Fruit fly (Drosophila melanogaster): ENCODE measurements around the gene QIL1.

DNA sequence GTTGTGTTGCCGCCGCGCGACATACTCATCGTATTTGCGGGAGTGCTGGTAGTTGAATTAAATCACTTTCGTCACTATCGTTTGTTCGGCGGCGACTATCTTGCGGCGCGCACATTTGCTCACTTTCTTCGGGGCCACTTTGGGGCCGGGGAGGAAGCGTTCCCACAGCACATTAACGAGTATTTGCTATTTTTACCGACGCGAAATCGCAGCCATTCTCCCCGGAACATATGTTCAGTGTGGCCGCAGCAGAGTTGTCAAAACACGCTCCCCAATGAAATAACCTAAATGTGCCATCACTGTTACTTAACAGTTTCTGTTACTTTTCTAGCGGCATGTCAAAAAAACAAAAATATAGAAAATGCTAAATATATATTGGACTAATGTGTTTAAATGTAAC lies 32.8 kb upstream of the QIL1 start, which contains the start of gene frc:
- TF ChIP-seq Lpt (GFP tag; optimal IDR thresholded peaks at IDR 0.05) = no peak
- no peak for TF ChIP-seq Smox (GFP tag; optimal IDR thresholded peaks at IDR 0.05)
- no peak for TF ChIP-seq cyc (GFP tag; optimal IDR thresholded peaks at IDR 0.05)

Measured in whole organism, prepupa.